Worm (Caenorhabditis elegans): ENCODE data around the gene R05G9.1.

DNA sequence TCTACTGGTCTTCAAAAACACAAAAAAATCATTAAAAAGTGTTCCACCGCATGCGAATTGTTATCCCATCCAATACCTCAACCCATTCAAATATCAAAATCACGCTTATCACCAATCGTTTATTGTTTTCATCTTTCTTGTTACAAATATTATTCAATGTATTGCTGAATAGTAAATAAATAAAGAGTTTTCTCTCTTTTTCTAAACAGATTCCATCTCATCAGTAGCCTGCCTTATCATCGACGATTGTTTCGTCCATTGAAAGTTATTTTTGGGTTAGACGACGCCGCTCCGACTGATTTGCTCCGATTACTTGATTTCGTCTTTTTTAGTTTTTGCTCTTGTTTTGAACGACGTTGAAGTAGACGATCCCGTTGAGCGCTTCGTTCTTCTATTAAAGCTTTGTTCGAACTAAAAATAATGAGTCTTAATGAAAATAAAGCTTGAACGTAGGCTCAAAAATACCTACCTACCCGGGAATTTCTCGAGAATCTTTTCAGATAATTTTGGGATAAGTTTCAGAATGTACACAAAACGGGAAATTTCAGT lies 23.2 kb downstream of the R05G9.1 start:
- TF ChIP-seq T22C8.4 (GFP tag; IDR thresholded peaks at IDR 0.05): no peak
- no peak for TF ChIP-seq flt-1 (GFP tag; IDR thresholded peaks at IDR 0.05)
- no peak for TF ChIP-seq ref-1 (GFP tag; conservative IDR thresholded peaks at IDR 0.05)
- no peak for TF ChIP-seq ztf-23 (GFP tag; IDR thresholded peaks at IDR 0.05)
- no peak for TF ChIP-seq klf-2 (GFP tag; conservative IDR thresholded peaks at IDR 0.05)
- no peak for TF ChIP-seq ztf-29 (GFP tag; IDR thresholded peaks at IDR 0.05)

Measured in whole organism, midembryonic.